Fruit fly (Drosophila melanogaster) whole organism, embryonic: ENCODE results near the gene CG31637.

Experiments
- Aef1 ChIP-seq: fragments of 200-800 bp; sonication (Bioruptor generic); IDR thresholded peaks from 3 replicates; pipeline ENCODE4 v1.3.6; 2022; ENCODE audit warnings: missing biosample characterization, missing genetic modification characterization
- Atf3 ChIP-seq: fragments of 200-800 bp; sonication (Bioruptor generic); optimal IDR thresholded peaks from 3 replicates; lab custom pipeline; 2016; ENCODE audit warnings: missing biosample characterization, missing genetic modification characterization
- Bteb2 ChIP-seq: fragments of 200-800 bp; sonication (Bioruptor generic); optimal IDR thresholded peaks from 2 replicates; lab custom pipeline; 2016; ENCODE audit warnings: missing biosample characterization, missing genetic modification characterization
- CG1024 ChIP-seq: fragments of 200-800 bp; sonication (Bioruptor generic); IDR thresholded peaks from 2 replicates; pipeline ENCODE4 v1.3.6; 2022; ENCODE audit warnings: missing biosample characterization, missing genetic modification characterization
- CG10543 ChIP-seq: fragments of 200-800 bp; sonication (Bioruptor generic); optimal IDR thresholded peaks from 3 replicates; lab custom pipeline; 2017; ENCODE audit warnings: missing biosample characterization, mild to moderate bottlenecking, missing genetic modification characterization, moderate library complexity
- CG10565 ChIP-seq: fragments of 200-800 bp; sonication (Bioruptor generic); optimal IDR thresholded peaks from 3 replicates; lab custom pipeline; 2016; ENCODE audit warnings: missing biosample characterization, mild to moderate bottlenecking, missing genetic modification characterization
- CG12071 ChIP-seq: fragments of 200-800 bp; sonication (Bioruptor generic); optimal IDR thresholded peaks from 3 replicates; lab custom pipeline; 2018; ENCODE audit warnings: missing biosample characterization, mild to moderate bottlenecking, missing genetic modification characterization
- CG12236 ChIP-seq: fragments of 200-800 bp; sonication (Bioruptor generic); optimal IDR thresholded peaks from 2 replicates; lab custom pipeline; 2016; ENCODE audit warnings: missing biosample characterization, missing genetic modification characterization
- CG12769 ChIP-seq: fragments of 200-800 bp; sonication (Bioruptor generic); optimal IDR thresholded peaks from 2 replicates; lab custom pipeline; 2019; ENCODE audit warnings: missing biosample characterization, mild to moderate bottlenecking, missing genetic modification characterization, moderate library complexity
- CG13624 ChIP-seq: fragments of 200-800 bp; sonication (Bioruptor generic); optimal IDR thresholded peaks from 2 replicates; lab custom pipeline; 2016; ENCODE audit warnings: missing biosample characterization, missing genetic modification characterization
- CG13894 ChIP-seq: fragments of 200-800 bp; sonication (Bioruptor generic); optimal IDR thresholded peaks from 3 replicates; lab custom pipeline; 2018; ENCODE audit warnings: missing biosample characterization, mild to moderate bottlenecking, missing genetic modification characterization, moderate library complexity
- CG14014 ChIP-seq: fragments of 200-800 bp; sonication (Bioruptor generic); IDR thresholded peaks from 2 replicates; pipeline ENCODE4 v1.3.6; 2022; ENCODE audit warnings: missing biosample characterization, missing genetic modification characterization
- CG16813 ChIP-seq: fragments of 200-800 bp; sonication (Bioruptor generic); IDR thresholded peaks from 3 replicates; pipeline ENCODE4 v1.3.6; 2022; ENCODE audit warnings: missing biosample characterization, missing genetic modification characterization; ENCODE audit not compliant: partially characterized antibody
- CG2116 ChIP-seq: fragments of 200-800 bp; sonication (Bioruptor generic); optimal IDR thresholded peaks from 3 replicates; lab custom pipeline; 2018; ENCODE audit warnings: missing biosample characterization, mild to moderate bottlenecking, missing genetic modification characterization
- CG3726 ChIP-seq: fragments of 200-800 bp; sonication (Bioruptor generic); IDR thresholded peaks from 3 replicates; pipeline ENCODE4, ENCODE4 v1.3.6; 2022; ENCODE audit warnings: missing biosample characterization, missing genetic modification characterization
- CG4707 ChIP-seq: fragments of 200-800 bp; sonication (Bioruptor generic); optimal IDR thresholded peaks from 2 replicates; lab custom pipeline; 2018; ENCODE audit warnings: missing biosample characterization, mild to moderate bottlenecking, missing genetic modification characterization, moderate library complexity
- CG4820 ChIP-seq: fragments of 200-800 bp; sonication (Bioruptor generic); optimal IDR thresholded peaks from 3 replicates; lab custom pipeline; 2016; ENCODE audit warnings: missing biosample characterization, missing genetic modification characterization
- CG4854 ChIP-seq: fragments of 200-800 bp; sonication (Bioruptor generic); optimal IDR thresholded peaks from 2 replicates; lab custom pipeline; 2016; ENCODE audit warnings: missing biosample characterization, missing genetic modification characterization, inconsistent platforms
- CG5180 ChIP-seq: fragments of 200-800 bp; sonication (Bioruptor generic); optimal IDR thresholded peaks from 3 replicates; lab custom pipeline; 2017; ENCODE audit warnings: missing biosample characterization, missing genetic modification characterization, mild to moderate bottlenecking, moderate library complexity, missing genetic modification reagents
- CG5953 ChIP-seq: fragments of 200-800 bp; sonication (Bioruptor generic); IDR thresholded peaks from 2 replicates; pipeline ENCODE4 v1.3.6; 2022; ENCODE audit warnings: missing biosample characterization, missing genetic modification characterization
- CG7271 ChIP-seq: fragments of 200-800 bp; sonication (Bioruptor generic); optimal IDR thresholded peaks from 2 replicates; lab custom pipeline; 2018; ENCODE audit warnings: missing biosample characterization, mild to moderate bottlenecking, missing genetic modification characterization, moderate library complexity
- CG7556 ChIP-seq: fragments of 200-800 bp; sonication (Bioruptor generic); optimal IDR thresholded peaks from 2 replicates; lab custom pipeline; 2017; ENCODE audit warnings: missing biosample characterization, mild to moderate bottlenecking, missing genetic modification characterization
- CG7987 ChIP-seq: fragments of 200-800 bp; sonication (Bioruptor generic); optimal IDR thresholded peaks from 2 replicates; lab custom pipeline; 2018; ENCODE audit warnings: missing biosample characterization, mild to moderate bottlenecking, missing genetic modification characterization, moderate library complexity
- CG8290 ChIP-seq, 3 experiments: fragments of 200-800 bp; sonication (Bioruptor generic); optimal IDR thresholded peaks; 2 replicates each; lab custom pipeline; 2016 to 2019; ENCODE audit warnings: missing biosample characterization in 3 of 3, missing genetic modification characterization in 3 of 3, mild to moderate bottlenecking in 2 of 3, moderate library complexity in 1 of 3
- CG9817 ChIP-seq: fragments of 200-800 bp; sonication (Bioruptor generic); optimal IDR thresholded peaks from 2 replicates; lab custom pipeline; 2018; ENCODE audit warnings: missing biosample characterization, mild to moderate bottlenecking, missing genetic modification characterization, moderate library complexity
- CoRest ChIP-seq: fragments of 200-800 bp; sonication (Bioruptor generic); optimal IDR thresholded peaks from 3 replicates; lab custom pipeline; 2018; ENCODE audit warnings: missing biosample characterization, mild to moderate bottlenecking, missing genetic modification characterization, moderate library complexity
- H2.0 ChIP-seq: fragments of 200-800 bp; sonication (Bioruptor generic); IDR thresholded peaks from 2 replicates; pipeline ENCODE4 v1.3.6; 2022; ENCODE audit warnings: missing biosample characterization, missing genetic modification characterization
- HmgD ChIP-seq: fragments of 200-800 bp; sonication (Bioruptor generic); optimal IDR thresholded peaks from 3 replicates; lab custom pipeline; 2016; ENCODE audit warnings: missing biosample characterization, missing genetic modification characterization
- Myb ChIP-seq: fragments of 200-800 bp; sonication (Bioruptor generic); optimal IDR thresholded peaks from 2 replicates; lab custom pipeline; 2016; ENCODE audit warnings: missing biosample characterization, missing genetic modification characterization
- NC2β ChIP-seq: fragments of 200-800 bp; sonication (Bioruptor generic); optimal IDR thresholded peaks from 2 replicates; lab custom pipeline; 2016; ENCODE audit warnings: missing biosample characterization, missing genetic modification characterization
- Pdp1 ChIP-seq, 2 experiments: fragments of 200-800 bp; sonication (Bioruptor generic); optimal IDR thresholded peaks; 3 replicates each; lab custom pipeline; 2016; ENCODE audit warnings: missing biosample characterization in 2 of 2, missing genetic modification characterization in 2 of 2, mild to moderate bottlenecking in 1 of 2, moderate library complexity in 1 of 2
- Poxn ChIP-seq: fragments of 200-800 bp; sonication (Bioruptor generic); IDR thresholded peaks from 2 replicates; pipeline ENCODE4 v1.3.6; 2022; ENCODE audit warnings: missing biosample characterization, missing genetic modification characterization
- Rx ChIP-seq: fragments of 200-800 bp; sonication (Bioruptor generic); IDR thresholded peaks from 2 replicates; pipeline ENCODE4 v1.3.6; 2022; ENCODE audit warnings: missing biosample characterization, missing genetic modification characterization
- ab ChIP-seq: fragments of 200-800 bp; sonication (Bioruptor generic); optimal IDR thresholded peaks from 2 replicates; lab custom pipeline; 2016; ENCODE audit warnings: missing biosample characterization, missing genetic modification characterization
- amos ChIP-seq: fragments of 200-800 bp; sonication (Bioruptor generic); IDR thresholded peaks from 2 replicates; pipeline ENCODE4 v1.3.6; 2022; ENCODE audit warnings: missing biosample characterization, missing genetic modification characterization; ENCODE audit not compliant: partially characterized antibody
- ase ChIP-seq: fragments of 200-800 bp; sonication (Bioruptor generic); IDR thresholded peaks from 3 replicates; pipeline ENCODE4 v1.3.6; 2022; ENCODE audit warnings: missing biosample characterization, missing genetic modification characterization
- gce ChIP-seq: fragments of 200-800 bp; sonication (Bioruptor generic); IDR thresholded peaks from 3 replicates; pipeline ENCODE4 v1.3.6; 2022; ENCODE audit warnings: missing biosample characterization, missing genetic modification characterization
- gcm ChIP-seq: fragments of 200-800 bp; sonication (Bioruptor generic); optimal IDR thresholded peaks from 2 replicates; lab custom pipeline; 2019; ENCODE audit warnings: missing biosample characterization, mild to moderate bottlenecking, missing genetic modification characterization, moderate library complexity
- kah ChIP-seq: fragments of 200-800 bp; sonication (Bioruptor generic); optimal IDR thresholded peaks from 2 replicates; lab custom pipeline; 2018; ENCODE audit warnings: missing biosample characterization, mild to moderate bottlenecking, missing genetic modification characterization
- knrl ChIP-seq: fragments of 200-800 bp; sonication (Bioruptor generic); IDR thresholded peaks from 3 replicates; pipeline ENCODE4 v1.3.6; 2022; ENCODE audit warnings: missing biosample characterization, missing genetic modification characterization; ENCODE audit not compliant: partially characterized antibody
- lmd ChIP-seq: fragments of 200-800 bp; sonication (Bioruptor generic); IDR thresholded peaks from 2 replicates; pipeline ENCODE4 v1.3.6; 2022; ENCODE audit warnings: missing biosample characterization, missing genetic modification characterization
- mirr ChIP-seq: fragments of 200-800 bp; sonication (Bioruptor generic); optimal IDR thresholded peaks from 3 replicates; lab custom pipeline; 2018; ENCODE audit warnings: missing biosample characterization, mild to moderate bottlenecking, missing genetic modification characterization
- nmo ChIP-seq: fragments of 200-800 bp; sonication (Bioruptor generic); optimal IDR thresholded peaks from 2 replicates; lab custom pipeline; 2018; ENCODE audit warnings: missing biosample characterization, mild to moderate bottlenecking, missing genetic modification characterization, moderate library complexity
- phol ChIP-seq: fragments of 200-800 bp; sonication (Bioruptor generic); optimal IDR thresholded peaks from 3 replicates; lab custom pipeline; 2018; ENCODE audit warnings: missing biosample characterization, mild to moderate bottlenecking, missing genetic modification characterization, moderate library complexity
- ranshi ChIP-seq: fragments of 200-800 bp; sonication (Bioruptor generic); IDR thresholded peaks from 2 replicates; pipeline ENCODE4 v1.3.6; 2022; ENCODE audit warnings: missing biosample characterization, missing genetic modification characterization
- stwl ChIP-seq: fragments of 200-800 bp; sonication (Bioruptor generic); optimal IDR thresholded peaks from 3 replicates; lab custom pipeline; 2018; ENCODE audit warnings: missing biosample characterization, mild to moderate bottlenecking, missing genetic modification characterization, moderate library complexity
- tin ChIP-seq: fragments of 200-800 bp; sonication (Bioruptor generic); optimal IDR thresholded peaks from 3 replicates; lab custom pipeline; 2016; ENCODE audit warnings: missing biosample characterization, missing genetic modification characterization
- tna ChIP-seq: fragments of 200-800 bp; sonication (Bioruptor generic); IDR thresholded peaks from 2 replicates; pipeline ENCODE4 v1.3.6; 2022; ENCODE audit warnings: missing biosample characterization, missing genetic modification characterization; ENCODE audit not compliant: partially characterized antibody
- vfl ChIP-seq: fragments of 200-800 bp; sonication (Bioruptor generic); optimal IDR thresholded peaks from 2 replicates; lab custom pipeline; 2016; ENCODE audit warnings: missing biosample characterization, missing genetic modification characterization
- vvl ChIP-seq: fragments of 200-800 bp; sonication (Bioruptor generic); IDR thresholded peaks from 2 replicates; pipeline ENCODE4 v1.3.6; 2022; ENCODE audit warnings: missing biosample characterization, missing genetic modification characterization
- zf30C ChIP-seq: fragments of 200-800 bp; sonication (Bioruptor generic); optimal IDR thresholded peaks from 3 replicates; lab custom pipeline; 2018; ENCODE audit warnings: missing biosample characterization, mild to moderate bottlenecking, missing genetic modification characterization
- zfh1 ChIP-seq: fragments of 200-800 bp; sonication (Bioruptor generic); IDR thresholded peaks from 3 replicates; pipeline ENCODE4 v1.3.6; 2022; ENCODE audit warnings: missing biosample characterization, missing genetic modification characterization

Gene CG31637

DNA sequence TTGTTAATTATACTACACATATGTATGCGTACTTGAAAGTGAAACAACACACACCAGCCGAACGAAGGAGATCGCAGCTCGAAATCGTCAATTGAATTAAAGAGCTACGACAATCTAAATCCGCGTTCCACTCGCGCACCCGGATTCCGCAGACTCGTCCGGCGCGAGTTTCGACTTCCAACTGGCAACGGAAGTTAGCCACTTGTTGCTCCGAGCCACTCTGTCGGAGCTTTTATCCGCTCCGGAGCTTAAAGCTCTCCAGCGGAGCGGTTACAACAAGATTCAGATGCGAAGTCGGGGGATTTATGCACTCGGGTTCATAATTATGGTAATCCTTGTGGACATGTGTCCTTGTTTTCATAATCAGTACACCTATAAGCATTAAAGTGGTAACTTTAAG is 33.0 kb upstream of the CG31637 start, which contains the start of gene Rchy1 (continued):
- TF ChIP-seq vfl (GFP tag; lab: Kevin White, UChicago) (no peak), CG10543 (GFP tag; lab: Kevin White, UChicago) (peak; percentile 33), HmgD (no peak), CG5953 (no peak), CG2116 (GFP tag; lab: Kevin White, UChicago) (no peak), CG7271 (tag; lab: Kevin White, UChicago) (no peak), CG4820 (no peak), CG3726 (GFP tag; lab: Robert Waterston, UW) (no peak), H2.0 (GFP tag; lab: Robert Waterston, UW) (no peak), nmo (GFP tag; lab: Kevin White, UChicago) (no peak), tin (no peak), CoRest (tag; lab: Kevin White, UChicago) (no peak), CG9817 (tag; lab: Kevin White, UChicago) (no peak), CG5180 (GFP tag; lab: Kevin White, UChicago) (peak; percentile 47), mirr (GFP tag; lab: Kevin White, UChicago) (peak; percentile 81), ranshi (GFP tag; lab: Robert Waterston, UW) (peak; percentile 9; the same call in 1 of the 2 replicates), stwl (no peak), Aef1 (no peak), CG1024 (GFP tag; lab: Robert Waterston, UW) (no peak), Rx (GFP tag; lab: Robert Waterston, UW) (no peak), CG14014 (peak; percentile 12; the same call in 1 of the 2 replicates), lmd (GFP tag; lab: Robert Waterston, UW) (no peak), Bteb2 (no peak), CG7556 (GFP tag; lab: Kevin White, UChicago) (no peak), kah (GFP tag; lab: Kevin White, UChicago) (peak; percentile 98), CG4854 (GFP tag; lab: Kevin White, UChicago) (no peak), ase (GFP tag; lab: Robert Waterston, UW) (no peak), gce (GFP tag; lab: Robert Waterston, UW) (no peak), CG12236 (no peak), ab (no peak), zf30C (GFP tag; lab: Kevin White, UChicago) (no peak), Atf3 (GFP tag; lab: Kevin White, UChicago) (no peak), CG8290 (GFP tag; optimal IDR thresholded peaks at IDR 0.05; lab: Kevin White, UChicago) (no peak), CG8290 (tag; optimal IDR thresholded peaks at IDR 0.05; lab: Kevin White, UChicago) (peak in 1 of 2 experiments; percentile 68), zfh1 (GFP tag; lab: Robert Waterston, UW) (no peak), gcm (no peak), CG4707 (GFP tag; lab: Kevin White, UChicago) (no peak), tna (GFP tag; lab: Robert Waterston, UW) (no peak; the same call in 1 of the 2 replicates), CG10565 (GFP tag; lab: Kevin White, UChicago) (no peak)

DNA sequence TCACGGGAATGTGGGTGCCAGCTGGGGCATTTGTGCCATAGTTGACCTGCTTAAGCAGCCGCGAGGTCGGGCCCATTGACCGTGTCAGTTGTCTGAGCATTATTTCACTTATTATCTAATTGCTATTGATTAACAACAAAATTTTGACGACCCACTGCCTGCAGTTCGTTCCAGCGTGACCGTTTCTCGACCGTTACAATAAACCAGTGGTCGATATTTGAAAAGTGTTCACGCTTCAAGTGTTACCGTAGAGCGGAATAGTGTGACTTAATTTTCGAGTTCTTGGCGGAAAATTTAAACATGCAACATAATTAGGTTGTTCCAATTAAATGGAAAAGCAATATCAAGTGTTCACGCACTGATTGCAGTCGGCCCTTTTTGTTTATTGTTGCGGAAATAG is 30.9 kb upstream of the CG31637 start, which contains the start of gene HemK1:
Gene HemK1 (minus strand): TSS at position 190 of the 400 bp plus-strand sequence.
- peak; percentile 45 for TF ChIP-seq NC2β (GFP tag; lab: Kevin White, UChicago)
- no peak for TF ChIP-seq CG12071 (GFP tag; lab: Kevin White, UChicago)
- TF ChIP-seq knrl (GFP tag; lab: Robert Waterston, UW), result peak; percentile 60
- TF ChIP-seq vvl (GFP tag; lab: Robert Waterston, UW), result peak; percentile 41; the same call in 1 of the 2 replicates
- peak; percentile 23 for TF ChIP-seq phol (tag; lab: Kevin White, UChicago)
- TF ChIP-seq Pdp1 (GFP tag; optimal IDR thresholded peaks at IDR 0.05; lab: Kevin White, UChicago), result peak in 1 of 2 experiments; percentile 84
- TF ChIP-seq amos (GFP tag; lab: Robert Waterston, UW), result peak; percentile 58; the same call in 1 of the 2 replicates
- no peak for TF ChIP-seq Poxn (GFP tag; lab: Robert Waterston, UW)
- peak; percentile 9 for TF ChIP-seq CG13624
- peak; percentile 53 for TF ChIP-seq CG7987
- peak; percentile 26 for TF ChIP-seq CG13894 (tag; lab: Kevin White, UChicago)
- TF ChIP-seq Myb (GFP tag; lab: Kevin White, UChicago), result peak; percentile 88
- 0 out of 3 replicates have a peak, but pooled peaks have one; percentile 42 for TF ChIP-seq CG16813 (GFP tag; lab: Robert Waterston, UW)
- peak; percentile 50 for TF ChIP-seq CG12769 (tag; lab: Kevin White, UChicago)
